Worm (Caenorhabditis elegans) whole organism, late embryonic: ENCODE data around the gene fipp-1.

ENCODE experiments used
- F13H6.1 ChIP-seq: sonication (generic microtip); optimal IDR thresholded peaks from 2 replicates; lab custom pipeline; 2016; ENCODE audit warnings: missing genetic modification characterization, missing compliant biosample characterization
- ceh-14 ChIP-seq: sonication (generic microtip); optimal IDR thresholded peaks from 2 replicates; lab custom pipeline; 2016; ENCODE audit warnings: missing genotype, missing genetic modification characterization, missing compliant biosample characterization
- ceh-18 ChIP-seq: sonication (generic microtip); optimal IDR thresholded peaks from 2 replicates; lab custom pipeline; 2016; ENCODE audit warnings: missing genetic modification characterization, missing compliant biosample characterization
- ceh-2 ChIP-seq: sonication (generic microtip); optimal IDR thresholded peaks from 2 replicates; lab custom pipeline; 2016; ENCODE audit warnings: missing genotype, missing genetic modification characterization, missing compliant biosample characterization
- ceh-31 ChIP-seq: sonication (generic microtip); optimal IDR thresholded peaks from 2 replicates; lab custom pipeline; 2016; ENCODE audit warnings: missing genetic modification characterization, missing compliant biosample characterization
- ceh-34 ChIP-seq: sonication (generic microtip); optimal IDR thresholded peaks from 2 replicates; lab custom pipeline; 2016; ENCODE audit warnings: mild to moderate bottlenecking, missing genetic modification characterization, missing compliant biosample characterization
- ceh-45 ChIP-seq: fragments of 200-800 bp; sonication (Bioruptor generic); IDR thresholded peaks from 2 replicates; pipeline ENCODE4 v1.3.6; 2022; ENCODE audit warnings: missing genetic modification reagents, missing genetic modification characterization, missing compliant biosample characterization
- ceh-48 ChIP-seq: sonication (generic microtip); optimal IDR thresholded peaks from 2 replicates; lab custom pipeline; 2016; ENCODE audit warnings: missing genetic modification characterization, inconsistent platforms, missing compliant biosample characterization
- che-1 ChIP-seq: sonication (generic microtip); optimal IDR thresholded peaks from 2 replicates; lab custom pipeline; 2016; ENCODE audit warnings: mild to moderate bottlenecking, missing genetic modification characterization, missing compliant biosample characterization
- dve-1 ChIP-seq: sonication (generic microtip); optimal IDR thresholded peaks from 2 replicates; lab custom pipeline; 2017; ENCODE audit warnings: antibody characterized with exemption, mild to moderate bottlenecking, missing genetic modification characterization, missing compliant biosample characterization
- elt-2 ChIP-seq: sonication (generic microtip); optimal IDR thresholded peaks from 2 replicates; lab custom pipeline; 2016; ENCODE audit warnings: missing genetic modification reagents, missing genetic modification characterization, missing compliant biosample characterization
- fkh-10 ChIP-seq: fragments of 150-350 bp; optimal IDR thresholded peaks from 2 replicates; lab custom pipeline; 2014; ENCODE audit warnings: missing biosample characterization, missing genetic modification reagents, missing genetic modification characterization
- hlh-13 ChIP-seq: fragments of 200-800 bp; sonication (Bioruptor generic); optimal IDR thresholded peaks from 2 replicates; lab custom pipeline; 2018; ENCODE audit warnings: mild to moderate bottlenecking, missing genetic modification characterization, missing compliant biosample characterization
- hlh-6 ChIP-seq: sonication (generic microtip); optimal IDR thresholded peaks from 2 replicates; lab custom pipeline; 2016; ENCODE audit warnings: missing genotype, missing genetic modification characterization, missing compliant biosample characterization
- lin-11 ChIP-seq: fragments of 200-800 bp; sonication (Bioruptor generic); optimal IDR thresholded peaks from 2 replicates; lab custom pipeline; 2018; ENCODE audit warnings: mild to moderate bottlenecking, missing genetic modification characterization, missing compliant biosample characterization
- madf-2 ChIP-seq: sonication (generic microtip); optimal IDR thresholded peaks from 2 replicates; lab custom pipeline; 2017; ENCODE audit warnings: missing genetic modification characterization, missing compliant biosample characterization
- mec-3 ChIP-seq: sonication (generic microtip); optimal IDR thresholded peaks from 2 replicates; lab custom pipeline; 2016; ENCODE audit warnings: borderline replicate concordance, missing genetic modification characterization, missing compliant biosample characterization
- nfya-1 ChIP-seq: sonication (generic microtip); optimal IDR thresholded peaks from 2 replicates; lab custom pipeline; 2017; ENCODE audit warnings: missing genetic modification characterization, mild to moderate bottlenecking, missing compliant biosample characterization, antibody characterized with exemption, moderate library complexity
- nhr-11 ChIP-seq: fragments of 150-350 bp; optimal IDR thresholded peaks from 2 replicates; lab custom pipeline; 2014; ENCODE audit warnings: missing biosample characterization, missing genetic modification characterization
- nhr-232 ChIP-seq: sonication (generic microtip); optimal IDR thresholded peaks from 2 replicates; lab custom pipeline; 2016; ENCODE audit warnings: missing genetic modification characterization, missing compliant biosample characterization
- odd-2 ChIP-seq: sonication (generic microtip); optimal IDR thresholded peaks from 2 replicates; lab custom pipeline; 2017; ENCODE audit warnings: antibody characterized with exemption, mild to moderate bottlenecking, missing genetic modification characterization, missing compliant biosample characterization
- pax-1 ChIP-seq: fragments of 150-350 bp; optimal IDR thresholded peaks from 2 replicates; lab custom pipeline; 2014; ENCODE audit warnings: missing biosample characterization, missing genetic modification characterization
- pqm-1 ChIP-seq: sonication (generic microtip); optimal IDR thresholded peaks from 2 replicates; lab custom pipeline; 2016; ENCODE audit warnings: missing genetic modification characterization, missing compliant biosample characterization
- pros-1 ChIP-seq: fragments of 150-350 bp; optimal IDR thresholded peaks from 2 replicates; lab custom pipeline; 2014; ENCODE audit warnings: missing biosample characterization, missing genetic modification reagents, missing genetic modification characterization
- sox-4 ChIP-seq: sonication (generic microtip); optimal IDR thresholded peaks from 2 replicates; lab custom pipeline; 2017; ENCODE audit warnings: mild to moderate bottlenecking, missing genetic modification characterization, inconsistent platforms, missing compliant biosample characterization
- syd-9 ChIP-seq: sonication (generic microtip); optimal IDR thresholded peaks from 2 replicates; lab custom pipeline; 2016; ENCODE audit warnings: mild to moderate bottlenecking, missing genetic modification characterization, moderate library complexity, missing compliant biosample characterization
- tbx-2 ChIP-seq: sonication (generic microtip); optimal IDR thresholded peaks from 2 replicates; lab custom pipeline; 2016; ENCODE audit warnings: missing genetic modification characterization, missing compliant biosample characterization
- unc-42 ChIP-seq: sonication (generic microtip); optimal IDR thresholded peaks from 2 replicates; lab custom pipeline; 2016; ENCODE audit warnings: missing genotype, missing genetic modification characterization, missing compliant biosample characterization
- unc-86 ChIP-seq: sonication (generic microtip); optimal IDR thresholded peaks from 2 replicates; lab custom pipeline; 2016; ENCODE audit warnings: missing genetic modification characterization, missing compliant biosample characterization
- zip-5 ChIP-seq: sonication (generic microtip); optimal IDR thresholded peaks from 2 replicates; lab custom pipeline; 2016; ENCODE audit warnings: missing genetic modification characterization, missing compliant biosample characterization

Gene fipp-1

DNA sequence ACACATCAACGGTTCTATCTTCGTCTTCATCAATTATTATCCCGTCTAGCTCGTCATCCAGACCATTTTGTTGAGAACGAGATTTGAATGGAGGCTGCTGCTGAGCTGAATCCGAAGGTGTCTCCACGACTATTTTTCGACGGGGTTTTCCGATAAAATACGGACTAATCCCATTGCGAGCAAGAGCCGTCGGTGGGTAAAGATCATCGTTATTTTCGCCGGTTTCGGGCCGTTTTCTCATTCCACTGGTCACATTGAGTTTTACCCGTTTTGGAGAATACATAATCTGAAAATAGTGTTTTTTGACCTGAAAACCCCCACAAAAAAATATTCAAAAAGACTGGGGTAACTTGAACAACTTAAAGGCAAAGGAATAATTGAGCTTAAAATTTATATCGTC lies 25.9 kb upstream of the fipp-1 start, which contains the start of gene figl-1:
Gene figl-1 (minus strand): TSS at position 286 of the 400 bp plus-strand sequence.
- TF ChIP-seq lin-11 (tag; lab: Kevin White, UChicago) = no peak
- no peak for TF ChIP-seq pqm-1 (tag; lab: Kevin White, UChicago)
- no peak for TF ChIP-seq dve-1 (tag; lab: Kevin White, UChicago)
- TF ChIP-seq ceh-18 (tag; lab: Kevin White, UChicago) = no peak
- no peak for TF ChIP-seq madf-2 (tag; lab: Kevin White, UChicago)
- TF ChIP-seq ceh-31 (tag; lab: Kevin White, UChicago) = no peak
- TF ChIP-seq, all 69 proteins: peak for 0

DNA sequence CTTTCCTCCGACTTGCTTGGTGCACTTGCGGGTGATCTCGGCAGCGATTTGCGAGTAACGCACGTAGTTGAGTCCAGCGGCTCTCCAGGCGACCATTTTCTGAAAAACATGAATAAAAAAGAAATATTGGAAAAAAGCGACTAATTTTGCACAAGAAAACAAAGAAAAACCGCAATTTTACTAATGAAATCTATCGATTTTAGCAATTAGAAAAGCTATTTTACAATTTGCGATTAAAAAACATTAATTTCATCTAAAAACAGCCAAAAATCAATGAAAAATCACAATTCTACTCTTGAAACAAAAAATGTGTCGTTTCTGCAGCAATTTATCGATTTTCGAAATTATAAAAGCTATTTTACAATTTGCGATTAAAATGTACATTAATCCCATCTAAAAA lies 25.3 kb upstream of the fipp-1 start, which contains the start of gene hpo-18:
Gene hpo-18 (minus strand): TSS at position 101 of the 400 bp plus-strand sequence.
- no peak for TF ChIP-seq che-1 (tag; lab: Kevin White, UChicago)
- TF ChIP-seq mec-3 (tag; lab: Kevin White, UChicago) = no peak
- TF ChIP-seq ceh-18 (tag; lab: Kevin White, UChicago) = no peak
- TF ChIP-seq ceh-45 = no peak
- no peak for TF ChIP-seq pros-1 (tag; lab: Kevin White, UChicago)
- TF ChIP-seq hlh-6 = no peak
- no peak for TF ChIP-seq fkh-10
- TF ChIP-seq odd-2 (tag; lab: Kevin White, UChicago) = no peak

DNA sequence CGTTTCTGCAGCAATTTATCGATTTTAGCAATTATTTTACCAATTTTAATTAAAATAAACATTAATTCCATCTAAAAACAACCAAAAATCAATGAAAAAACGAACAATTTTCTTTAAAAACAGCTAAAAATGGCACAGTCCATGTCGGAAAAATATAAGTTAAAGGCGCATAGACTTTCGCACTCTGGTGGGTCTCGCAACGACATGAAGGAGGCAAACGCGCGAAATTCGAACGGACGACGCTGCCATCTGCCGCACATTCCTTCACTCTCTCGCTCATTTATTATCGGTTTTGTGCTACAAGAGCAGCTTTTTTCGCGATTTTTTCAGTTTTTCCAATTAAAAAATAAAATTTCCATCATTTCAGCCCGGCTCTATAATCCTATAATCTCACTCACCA lies 24.8 kb upstream of the fipp-1 start, which contains the start of gene mcm-7:
Gene mcm-7 (plus strand): TSS at position 368 of the 400 bp plus-strand sequence.
- TF ChIP-seq elt-2 (tag; lab: Kevin White, UChicago) (peak; percentile 9), pax-1 (tag; lab: Kevin White, UChicago) (peak; percentile 26), nfya-1 (peak; percentile 55), syd-9 (tag; lab: Kevin White, UChicago) (no peak), tbx-2 (peak; percentile 29), ceh-31 (tag; lab: Kevin White, UChicago) (peak; percentile 40)

DNA sequence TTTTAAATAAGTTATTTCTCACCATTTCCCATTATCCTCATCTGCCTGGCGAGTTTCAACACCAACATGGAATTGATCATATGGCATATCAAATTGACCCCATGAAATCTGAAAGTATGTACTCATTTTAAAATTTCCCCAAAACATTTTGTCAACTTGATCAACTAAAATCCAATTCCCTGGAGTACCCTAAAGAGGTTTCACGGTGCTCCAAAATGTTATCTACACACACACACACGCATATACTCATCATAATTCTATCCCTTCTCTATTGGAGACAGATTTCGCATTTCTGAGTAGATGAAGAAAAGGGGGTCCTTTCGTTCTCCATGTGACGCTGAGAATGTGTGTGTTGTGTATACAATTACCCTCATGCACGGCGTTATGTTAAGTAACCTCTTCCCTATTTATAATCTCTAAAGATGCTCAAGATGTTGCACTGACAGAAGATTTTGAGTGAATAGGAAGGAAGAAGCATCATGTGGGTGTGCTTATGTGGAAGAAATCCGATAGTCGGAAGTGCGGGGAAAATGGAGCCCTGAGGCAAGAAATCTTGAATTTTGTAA lies 15.5 kb upstream of the fipp-1 start:
- peak; percentile 85 for TF ChIP-seq unc-42 (tag; lab: Kevin White, UChicago)
- peak; percentile 59 for TF ChIP-seq ceh-34 (tag; lab: Kevin White, UChicago)
- no peak for TF ChIP-seq zip-5 (tag; lab: Kevin White, UChicago)
- TF ChIP-seq, all 69 proteins: peak for 2

DNA sequence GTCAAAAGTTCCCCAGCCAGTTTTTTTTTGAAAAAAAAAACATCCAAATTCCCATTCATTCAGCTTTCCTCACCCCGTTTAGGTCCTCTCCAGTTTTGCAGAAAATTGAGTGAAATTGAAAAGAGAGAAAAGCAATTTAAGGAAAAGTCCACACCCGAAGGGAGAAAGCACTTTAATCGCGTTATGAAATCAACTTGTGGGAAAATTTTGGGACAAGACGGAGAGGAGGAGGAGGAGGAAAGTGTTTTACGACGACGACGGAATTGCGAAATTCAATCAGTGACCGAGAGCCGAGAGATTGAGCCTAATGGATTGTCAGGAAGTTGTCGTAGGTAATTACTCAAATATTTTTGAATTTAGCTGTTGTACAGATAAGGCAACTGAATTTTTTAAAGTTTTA lies 14.2 kb upstream of the fipp-1 start:
- TF ChIP-seq ceh-14 (peak; percentile 75), ceh-18 (tag; lab: Kevin White, UChicago) (no peak), sox-4 (tag; lab: Kevin White, UChicago) (no peak), ceh-31 (tag; lab: Kevin White, UChicago) (peak; percentile 61), ceh-48 (no peak), unc-42 (tag; lab: Kevin White, UChicago) (peak; percentile 99), nhr-11 (no peak), F13H6.1 (tag; lab: Kevin White, UChicago) (no peak), ceh-34 (tag; lab: Kevin White, UChicago) (no peak), hlh-13 (GFP tag; lab: Kevin White, UChicago) (no peak), ceh-2 (tag; lab: Kevin White, UChicago) (no peak), unc-86 (no peak)
- TF ChIP-seq, all 69 proteins: peak for 3

DNA sequence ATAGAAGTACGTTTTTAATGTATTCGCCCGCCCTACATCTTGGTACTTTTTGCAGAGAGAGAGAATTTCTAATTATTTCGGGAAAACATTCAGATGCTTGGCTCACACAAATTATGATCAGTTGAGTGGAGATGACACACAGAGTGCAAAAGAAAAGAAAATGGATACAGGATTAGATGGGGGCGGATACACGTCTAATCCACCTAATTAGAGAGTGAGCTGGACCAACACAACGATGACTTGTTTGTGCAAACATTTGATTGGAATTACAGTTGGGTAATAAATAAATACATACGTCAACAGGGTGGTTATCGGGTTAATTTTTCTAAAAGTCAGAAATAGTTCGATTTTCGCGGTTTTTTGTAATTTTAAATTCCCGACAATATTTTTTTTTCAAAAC lies 12.5 kb upstream of the fipp-1 start:
- no peak for TF ChIP-seq nhr-232 (tag; lab: Kevin White, UChicago)
- TF ChIP-seq unc-42 (tag; lab: Kevin White, UChicago) = peak; percentile 46
- peak; percentile 55 for TF ChIP-seq ceh-31 (tag; lab: Kevin White, UChicago)
